Fruit fly (Drosophila melanogaster) whole organism, embryonic: ENCODE results near the gene Vm34Ca.

Source experiments
- BEAF-32 ChIP-seq: fragments of 200-800 bp; sonication (Bioruptor generic); optimal IDR thresholded peaks from 3 replicates; lab custom pipeline; 2017; ENCODE audit warnings: missing biosample characterization, missing genetic modification characterization, mild to moderate bottlenecking, moderate library complexity, missing genetic modification reagents
- Bgb ChIP-seq: fragments of 200-800 bp; sonication (Bioruptor generic); IDR thresholded peaks from 2 replicates; pipeline ENCODE4 v1.3.6; 2022; ENCODE audit warnings: missing biosample characterization, missing genetic modification characterization; ENCODE audit not compliant: partially characterized antibody
- CG10267 ChIP-seq: fragments of 200-800 bp; sonication (Bioruptor generic); optimal IDR thresholded peaks from 2 replicates; lab custom pipeline; 2018; ENCODE audit warnings: missing biosample characterization, mild to moderate bottlenecking, missing genetic modification characterization, moderate library complexity
- CG10462 ChIP-seq: fragments of 200-800 bp; sonication (Bioruptor generic); optimal IDR thresholded peaks from 2 replicates; lab custom pipeline; 2016; ENCODE audit warnings: missing biosample characterization, missing genetic modification characterization
- CG11398 ChIP-seq: fragments of 200-800 bp; sonication (Bioruptor generic); optimal IDR thresholded peaks from 2 replicates; lab custom pipeline; 2016; ENCODE audit warnings: missing biosample characterization, missing genetic modification characterization
- CG12391 ChIP-seq: fragments of 200-800 bp; sonication (Bioruptor generic); optimal IDR thresholded peaks from 3 replicates; lab custom pipeline; 2018; ENCODE audit warnings: missing biosample characterization, mild to moderate bottlenecking, missing genetic modification characterization, moderate library complexity
- CG12659 ChIP-seq: fragments of 200-800 bp; sonication (Bioruptor generic); optimal IDR thresholded peaks from 3 replicates; lab custom pipeline; 2017; ENCODE audit warnings: mild to moderate bottlenecking, missing biosample characterization, missing genetic modification reagents, missing genetic modification characterization
- CG13123 ChIP-seq: fragments of 200-800 bp; sonication (Bioruptor generic); optimal IDR thresholded peaks from 2 replicates; lab custom pipeline; 2016; ENCODE audit warnings: missing biosample characterization, missing genetic modification characterization
- CG13287 ChIP-seq: fragments of 200-800 bp; sonication (Bioruptor generic); IDR thresholded peaks from 2 replicates; pipeline ENCODE4 v1.3.6; 2022; ENCODE audit warnings: missing biosample characterization, missing genetic modification characterization; ENCODE audit not compliant: partially characterized antibody
- CG13894 ChIP-seq: fragments of 200-800 bp; sonication (Bioruptor generic); optimal IDR thresholded peaks from 3 replicates; lab custom pipeline; 2018; ENCODE audit warnings: missing biosample characterization, mild to moderate bottlenecking, missing genetic modification characterization, moderate library complexity
- CG14710 ChIP-seq: fragments of 200-800 bp; sonication (Bioruptor generic); optimal IDR thresholded peaks from 3 replicates; lab custom pipeline; 2019; ENCODE audit warnings: missing biosample characterization, mild to moderate bottlenecking, missing genetic modification characterization, moderate library complexity
- CG15514 ChIP-seq: fragments of 200-800 bp; sonication (Bioruptor generic); optimal IDR thresholded peaks from 3 replicates; lab custom pipeline; 2017; ENCODE audit warnings: missing biosample characterization, missing genetic modification characterization, mild to moderate bottlenecking, moderate library complexity, missing genetic modification reagents
- CG15601 ChIP-seq: fragments of 200-800 bp; sonication (Bioruptor generic); optimal IDR thresholded peaks from 3 replicates; lab custom pipeline; 2019; ENCODE audit warnings: missing biosample characterization, mild to moderate bottlenecking, missing genetic modification characterization, moderate library complexity
- CG17361 ChIP-seq: fragments of 200-800 bp; sonication (Bioruptor generic); IDR thresholded peaks from 3 replicates; pipeline ENCODE4 v1.3.6; 2022; ENCODE audit warnings: missing biosample characterization, missing genetic modification characterization
- CG2116 ChIP-seq: fragments of 200-800 bp; sonication (Bioruptor generic); optimal IDR thresholded peaks from 3 replicates; lab custom pipeline; 2018; ENCODE audit warnings: missing biosample characterization, mild to moderate bottlenecking, missing genetic modification characterization
- CG2129 ChIP-seq: fragments of 200-800 bp; sonication (Bioruptor generic); IDR thresholded peaks from 2 replicates; pipeline ENCODE4 v1.3.6; 2022; ENCODE audit warnings: missing biosample characterization, missing genetic modification characterization; ENCODE audit not compliant: partially characterized antibody
- CG2712 ChIP-seq: fragments of 200-800 bp; optimal IDR thresholded peaks from 3 replicates; lab custom pipeline; 2019; ENCODE audit warnings: missing biosample characterization, mild to moderate bottlenecking, missing genetic modification characterization, moderate library complexity
- CG3995 ChIP-seq: fragments of 200-800 bp; sonication (Bioruptor generic); optimal IDR thresholded peaks from 3 replicates; lab custom pipeline; 2016; ENCODE audit warnings: missing biosample characterization, missing genetic modification characterization
- CG4617 ChIP-seq: fragments of 200-800 bp; sonication (Bioruptor generic); optimal IDR thresholded peaks from 3 replicates; lab custom pipeline; 2016; ENCODE audit warnings: missing biosample characterization, missing genetic modification characterization, borderline replicate concordance
- CG4820 ChIP-seq: fragments of 200-800 bp; sonication (Bioruptor generic); optimal IDR thresholded peaks from 3 replicates; lab custom pipeline; 2016; ENCODE audit warnings: missing biosample characterization, missing genetic modification characterization
- CG8290 ChIP-seq, 3 experiments: fragments of 200-800 bp; sonication (Bioruptor generic); optimal IDR thresholded peaks; 2 replicates each; lab custom pipeline; 2016 to 2019; ENCODE audit warnings: missing biosample characterization in 3 of 3, missing genetic modification characterization in 3 of 3, mild to moderate bottlenecking in 2 of 3, moderate library complexity in 1 of 3
- CG9932 ChIP-seq: fragments of 200-800 bp; sonication (Bioruptor generic); IDR thresholded peaks from 2 replicates; pipeline ENCODE4 v1.3.6; 2022; ENCODE audit warnings: missing biosample characterization, missing genetic modification characterization
- CoRest ChIP-seq: fragments of 200-800 bp; sonication (Bioruptor generic); optimal IDR thresholded peaks from 3 replicates; lab custom pipeline; 2018; ENCODE audit warnings: missing biosample characterization, mild to moderate bottlenecking, missing genetic modification characterization, moderate library complexity
- Dad ChIP-seq: fragments of 200-800 bp; sonication (Bioruptor generic); optimal IDR thresholded peaks from 3 replicates; lab custom pipeline; 2016; ENCODE audit warnings: missing biosample characterization, missing genetic modification characterization
- Dp ChIP-seq: fragments of 200-800 bp; sonication (Bioruptor generic); optimal IDR thresholded peaks from 2 replicates; lab custom pipeline; 2018; ENCODE audit warnings: missing biosample characterization, mild to moderate bottlenecking, missing genetic modification characterization, moderate library complexity
- GATAe ChIP-seq: fragments of 200-800 bp; sonication (Bioruptor generic); conservative IDR thresholded peaks from 2 replicates; pipeline ENCODE4 v1.3.6; 2022; ENCODE audit warnings: missing biosample characterization, missing genetic modification characterization
- Jarid2 ChIP-seq: fragments of 200-800 bp; sonication (Bioruptor generic); optimal IDR thresholded peaks from 3 replicates; lab custom pipeline; 2017; ENCODE audit warnings: mild to moderate bottlenecking, missing biosample characterization, missing genetic modification reagents, missing genetic modification characterization
- MBD-R2 ChIP-seq: fragments of 200-800 bp; sonication (Bioruptor generic); IDR thresholded peaks from 2 replicates; pipeline ENCODE4 v1.3.6; 2022; ENCODE audit warnings: missing biosample characterization, missing genetic modification characterization
- Med ChIP-seq: fragments of 200-800 bp; sonication (Bioruptor generic); peaks from one replicate; lab custom pipeline; 2016; ENCODE audit warnings: missing biosample characterization, missing genetic modification characterization, mild to moderate bottlenecking, inconsistent platforms, moderate library complexity
- Pdp1 ChIP-seq, 2 experiments: fragments of 200-800 bp; sonication (Bioruptor generic); optimal IDR thresholded peaks; 3 replicates each; lab custom pipeline; 2016; ENCODE audit warnings: missing biosample characterization in 2 of 2, missing genetic modification characterization in 2 of 2, mild to moderate bottlenecking in 1 of 2, moderate library complexity in 1 of 2
- Scr ChIP-seq: fragments of 200-800 bp; sonication (Bioruptor generic); IDR thresholded peaks from 2 replicates; pipeline ENCODE4 v1.3.6; 2022; ENCODE audit warnings: missing biosample characterization, missing genetic modification characterization; ENCODE audit not compliant: partially characterized antibody
- Sry-δ ChIP-seq: fragments of 200-800 bp; sonication (Bioruptor generic); optimal IDR thresholded peaks from 2 replicates; lab custom pipeline; 2016; ENCODE audit warnings: missing biosample characterization, missing genetic modification characterization
- YL-1 ChIP-seq: fragments of 200-800 bp; sonication (Bioruptor generic); optimal IDR thresholded peaks from 3 replicates; lab custom pipeline; 2017; ENCODE audit warnings: missing biosample characterization, mild to moderate bottlenecking, missing genetic modification characterization
- bcd ChIP-seq: fragments of 200-800 bp; sonication (Bioruptor generic); optimal IDR thresholded peaks from 2 replicates; lab custom pipeline; 2017; ENCODE audit warnings: missing biosample characterization, mild to moderate bottlenecking, missing genetic modification characterization
- ci ChIP-seq: fragments of 200-800 bp; sonication (Bioruptor generic); IDR thresholded peaks from 3 replicates; pipeline ENCODE4 v1.3.6; 2022; ENCODE audit warnings: missing biosample characterization, missing genetic modification characterization
- gem ChIP-seq: fragments of 200-800 bp; sonication (Bioruptor generic); optimal IDR thresholded peaks from 2 replicates; lab custom pipeline; 2019; ENCODE audit warnings: missing biosample characterization, mild to moderate bottlenecking, missing genetic modification characterization, moderate library complexity
- gfzf ChIP-seq: fragments of 200-800 bp; sonication (Bioruptor generic); optimal IDR thresholded peaks from 2 replicates; lab custom pipeline; 2016; ENCODE audit warnings: missing biosample characterization, mild to moderate bottlenecking, missing genetic modification characterization, moderate library complexity
- grau ChIP-seq: fragments of 200-800 bp; optimal IDR thresholded peaks from 3 replicates; lab custom pipeline; 2019; ENCODE audit warnings: missing biosample characterization, mild to moderate bottlenecking, missing genetic modification characterization, moderate library complexity
- lilli ChIP-seq: fragments of 200-800 bp; sonication (Bioruptor generic); optimal IDR thresholded peaks from 3 replicates; lab custom pipeline; 2016; ENCODE audit warnings: missing biosample characterization, missing genetic modification characterization
- pho ChIP-seq: fragments of 200-800 bp; sonication (Bioruptor generic); optimal IDR thresholded peaks from 2 replicates; lab custom pipeline; 2016; ENCODE audit warnings: missing biosample characterization, missing genetic modification characterization
- prd ChIP-seq, 3 experiments: fragments of >200 bp in 2 of 3; fragments of 200-800 bp in 1 of 3; sonication (Bioruptor generic) in 1 of 3; optimal IDR thresholded peaks in 2 of 3; IDR thresholded peaks in 1 of 3; 2 replicates in 2 of 3; 3 replicates in 1 of 3; pipeline versions ENCODE4 v1.3.6 to Lab custom; 2017 to 2022; ENCODE audit warnings: missing biosample characterization in 1 of 3, missing genetic modification characterization in 1 of 3
- row ChIP-seq: fragments of 200-800 bp; sonication (Bioruptor generic); IDR thresholded peaks from 3 replicates; pipeline ENCODE4 v1.3.6; 2022; ENCODE audit warnings: missing biosample characterization, missing genetic modification characterization
- sens ChIP-seq: fragments of 200-800 bp; sonication (Bioruptor generic); peaks from one replicate; lab custom pipeline; 2016; ENCODE audit warnings: missing biosample characterization, missing genetic modification characterization
- slbo ChIP-seq: fragments of 200-800 bp; sonication (Bioruptor generic); IDR thresholded peaks from 2 replicates; pipeline ENCODE4 v1.3.6; 2022; ENCODE audit warnings: missing biosample characterization, missing genetic modification characterization
- sob ChIP-seq: fragments of 200-800 bp; sonication (Bioruptor generic); IDR thresholded peaks from 2 replicates; pipeline ENCODE4 v1.3.6; 2022; ENCODE audit warnings: missing biosample characterization, missing genetic modification characterization
- stwl ChIP-seq: fragments of 200-800 bp; sonication (Bioruptor generic); optimal IDR thresholded peaks from 3 replicates; lab custom pipeline; 2018; ENCODE audit warnings: missing biosample characterization, mild to moderate bottlenecking, missing genetic modification characterization, moderate library complexity
- unc-4 ChIP-seq: fragments of 200-800 bp; sonication (Bioruptor generic); IDR thresholded peaks from 2 replicates; pipeline ENCODE4 v1.3.6; 2022; ENCODE audit warnings: missing biosample characterization, missing genetic modification characterization; ENCODE audit not compliant: partially characterized antibody

Vm34Ca gene

dm6 chr2L:13382351-13383029 lies 28.9 kb downstream of the Vm34Ca start, which contains the start of gene loqs:
Gene loqs, plus strand, starts transcription at chr2L:13382652.
- peak; percentile 12 for TF ChIP-seq CG15601 (tag; lab: Kevin White, UChicago)
- peak; percentile 52 for TF ChIP-seq CG8290 (GFP tag; optimal IDR thresholded peaks at IDR 0.05; lab: Kevin White, UChicago)
- TF ChIP-seq CG8290 (tag; optimal IDR thresholded peaks at IDR 0.05; lab: Kevin White, UChicago): no peak
- TF ChIP-seq CG2116 (GFP tag; lab: Kevin White, UChicago): peak; percentile 83
- no peak for TF ChIP-seq CG13894
- no peak for TF ChIP-seq Dad
- TF ChIP-seq CG4820 (GFP tag; lab: Kevin White, UChicago): peak; percentile 22
- TF ChIP-seq CG15514 (GFP tag; lab: Kevin White, UChicago): peak; percentile 18
- no peak for TF ChIP-seq CG13123 (GFP tag; lab: Kevin White, UChicago)
- no peak for TF ChIP-seq GATAe (GFP tag; lab: Robert Waterston, UW)
- TF ChIP-seq gfzf (GFP tag; lab: Kevin White, UChicago): no peak
- peak; percentile 46; the same call in 1 of the 2 replicates for TF ChIP-seq slbo (GFP tag; lab: Robert Waterston, UW)
- TF ChIP-seq Dp (GFP tag; lab: Kevin White, UChicago): peak; percentile 77
- TF ChIP-seq sob: no peak
- TF ChIP-seq gem (tag; lab: Kevin White, UChicago): peak; percentile 50
- peak in 1 of 2 experiments; percentile 36 for TF ChIP-seq Pdp1 (GFP tag; optimal IDR thresholded peaks at IDR 0.05; lab: Kevin White, UChicago)
- peak; percentile 34 for TF ChIP-seq YL-1 (GFP tag; lab: Kevin White, UChicago)
- TF ChIP-seq BEAF-32: peak; percentile 45
- peak; percentile 24 for TF ChIP-seq lilli
- TF ChIP-seq CG10462 (GFP tag; lab: Kevin White, UChicago): no peak
- no peak for TF ChIP-seq pho
- peak; percentile 29 for TF ChIP-seq grau (tag; lab: Kevin White, UChicago)
- no peak for TF ChIP-seq bcd
- TF ChIP-seq unc-4 (GFP tag; lab: Robert Waterston, UW): peak; percentile 50; the same call in 1 of the 2 replicates
- TF ChIP-seq CG17361: 0 out of 3 replicates have a peak, but pooled peaks have one; percentile 27
- TF ChIP-seq Scr (GFP tag; lab: Robert Waterston, UW): peak; percentile 51
- peak; percentile 55 for TF ChIP-seq CG9932
- TF ChIP-seq CG11398: no peak
- TF ChIP-seq sens: peak; percentile 32
- peak; percentile 49 for TF ChIP-seq CG12659 (GFP tag; lab: Kevin White, UChicago)
- no peak for TF ChIP-seq prd (optimal IDR thresholded peaks at IDR 0.05; lab: Kevin White, UChicago)
- 0 out of 3 replicates have a peak, but pooled peaks have one; percentile 7 for TF ChIP-seq prd (GFP tag; IDR thresholded peaks at IDR 0.05; lab: Robert Waterston, UW)
- TF ChIP-seq ci (GFP tag; lab: Robert Waterston, UW): no peak
- peak; percentile 50 for TF ChIP-seq stwl
- TF ChIP-seq CG4617 (GFP tag; lab: Kevin White, UChicago): peak; percentile 31
- peak; percentile 67 for TF ChIP-seq CG13287 (GFP tag; lab: Robert Waterston, UW)
- peak; percentile 62 for TF ChIP-seq CG14710 (tag; lab: Kevin White, UChicago)
- TF ChIP-seq CG12391 (tag; lab: Kevin White, UChicago): peak; percentile 60
- TF ChIP-seq CoRest: peak; percentile 3
- TF ChIP-seq Sry-δ: peak; percentile 4
- no peak for TF ChIP-seq Jarid2 (GFP tag; lab: Kevin White, UChicago)
- no peak for TF ChIP-seq CG3995 (GFP tag; lab: Kevin White, UChicago)
- peak; percentile 39 for TF ChIP-seq CG10267 (tag; lab: Kevin White, UChicago)
- peak; percentile 68 for TF ChIP-seq MBD-R2 (GFP tag; lab: Robert Waterston, UW)
- TF ChIP-seq Med (GFP tag; lab: Kevin White, UChicago): peak; percentile 25
- peak; percentile 34 for TF ChIP-seq CG2712 (tag; lab: Kevin White, UChicago)
- TF ChIP-seq CG2129 (GFP tag; lab: Robert Waterston, UW): no peak
- TF ChIP-seq row (GFP tag; lab: Robert Waterston, UW): peak; percentile 62
- TF ChIP-seq Bgb (GFP tag; lab: Robert Waterston, UW): 0 out of 2 replicates have a peak, but pooled peaks have one; percentile 6
